Worm (Caenorhabditis elegans) whole organism, L3 larva: Measurements from ENCODE around the gene F44A2.3.

Experiments used
- ZK546.5 ChIP-seq: sonication (generic microtip); optimal IDR thresholded peaks from 2 replicates; lab custom pipeline; 2017; ENCODE audit warnings: missing biosample characterization, missing genetic modification characterization
- ama-1 ChIP-seq: fragments of 150-350 bp; optimal IDR thresholded peaks from 2 replicates; lab custom pipeline; 2018
- fkh-10 ChIP-seq: sonication (generic microtip); optimal IDR thresholded peaks from 2 replicates; lab custom pipeline; 2017; ENCODE audit warnings: missing biosample characterization, missing genetic modification reagents, missing genetic modification characterization
- mml-1 ChIP-seq: fragments of 150-350 bp; sonication (generic microtip); optimal IDR thresholded peaks from 3 replicates; lab custom pipeline; 2014; ENCODE audit warnings: missing biosample characterization, missing genetic modification characterization
- nhr-11 ChIP-seq: fragments of 150-350 bp; optimal IDR thresholded peaks from 2 replicates; lab custom pipeline; 2014; ENCODE audit warnings: missing biosample characterization, missing genetic modification characterization
- pha-4 ChIP-seq: fragments of 150-350 bp; optimal IDR thresholded peaks from 2 replicates; lab custom pipeline; 2014; ENCODE audit warnings: missing biosample characterization, missing genetic modification reagents, missing genetic modification characterization
- pqm-1 ChIP-seq: fragments of 150-350 bp; optimal IDR thresholded peaks from 2 replicates; lab custom pipeline; 2017; ENCODE audit warnings: missing biosample characterization, missing genetic modification characterization, inconsistent platforms
- sea-2 ChIP-seq: fragments of 150-350 bp; sonication (generic microtip); optimal IDR thresholded peaks from 4 replicates; lab custom pipeline; 2014; ENCODE audit warnings: missing biosample characterization, missing genetic modification reagents, missing genetic modification characterization
- ztf-11 ChIP-seq: fragments of 150-350 bp; optimal IDR thresholded peaks from 2 replicates; lab custom pipeline; 2014; ENCODE audit warnings: missing biosample characterization, missing genetic modification characterization

ce11 chrV:9336462-9336861 is 31.2 kb downstream of the F44A2.3 start, which contains the start of gene coq-6:
- no peak for TF ChIP-seq sea-2 (GFP tag; lab: Kevin White, UChicago)
- no peak for TF ChIP-seq pha-4 (tag; lab: Kevin White, UChicago)
- no peak for TF ChIP-seq fkh-10 (GFP tag; lab: Kevin White, UChicago)
- no peak for TF ChIP-seq mml-1 (tag; lab: Kevin White, UChicago)
- TF ChIP-seq nhr-11 (tag; lab: Kevin White, UChicago), result no peak
- TF ChIP-seq ztf-11, result no peak
- no peak for TF ChIP-seq ama-1 (lab: Kevin White, UChicago)
- no peak for TF ChIP-seq pqm-1 (tag; lab: Kevin White, UChicago)
- no peak for TF ChIP-seq ZK546.5
